Worm (Caenorhabditis elegans): Measurements from ENCODE around the gene srh-82.

DNA sequence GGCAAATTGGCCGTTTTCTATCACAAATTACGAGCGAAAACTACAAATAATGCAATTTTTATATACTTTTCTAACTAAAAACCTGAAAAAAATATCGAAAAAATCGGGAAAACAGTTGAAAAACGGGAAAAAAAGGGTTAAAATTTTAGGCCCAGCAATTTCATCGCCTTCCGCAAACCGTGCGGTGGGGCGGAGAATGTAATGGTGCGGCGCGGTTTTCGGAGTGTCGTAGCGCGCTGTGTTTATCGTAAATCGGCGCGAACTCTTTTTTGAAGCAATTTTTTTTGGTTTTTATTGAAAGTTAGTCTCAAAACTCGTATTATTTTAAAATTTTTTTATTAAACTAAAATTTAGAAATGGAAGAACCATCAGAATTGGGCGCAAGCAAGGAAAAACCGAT, 40.4 kb upstream of the srh-82 start, which contains the start of gene picd-1:
- no peak for TF ChIP-seq nhr-237 (tag; optimal IDR thresholded peaks at IDR 0.05)
- TF ChIP-seq snpc-4 (tag; optimal IDR thresholded peaks at IDR 0.05) = no peak
- TF ChIP-seq pha-4 (GFP tag; IDR thresholded peaks at IDR 0.05) = 0 out of 2 replicates have a peak, but pooled peaks have one; percentile 11
- no peak for TF ChIP-seq pha-4 (tag; optimal IDR thresholded peaks at IDR 0.05)
- no peak for TF ChIP-seq pqm-1 (tag; optimal IDR thresholded peaks at IDR 0.05)
- no peak for TF ChIP-seq duxl-1 (tag; optimal IDR thresholded peaks at IDR 0.05; ENCODE audit: poor library complexity)
- no peak for TF ChIP-seq skn-1 (tag; optimal IDR thresholded peaks at IDR 0.05)
- no peak for TF ChIP-seq mxl-2 (GFP tag; conservative IDR thresholded peaks at IDR 0.05)
- no peak for TF ChIP-seq ceh-82 (tag; optimal IDR thresholded peaks at IDR 0.05)
- TF ChIP-seq nhr-11 (tag; optimal IDR thresholded peaks at IDR 0.05) = peak; percentile 27
- TF ChIP-seq dmd-8 (GFP tag; IDR thresholded peaks at IDR 0.05) = no peak
- TF ChIP-seq egl-27 (tag; optimal IDR thresholded peaks at IDR 0.05) = no peak
- no peak for TF ChIP-seq fos-1 (tag; optimal IDR thresholded peaks at IDR 0.05)
- TF ChIP-seq nhr-6 (tag; optimal IDR thresholded peaks at IDR 0.05) = peak; percentile 71
- TF ChIP-seq unc-62 (GFP tag; optimal IDR thresholded peaks at IDR 0.05 in 1 of 2) = peak in 1 of 2 experiments; percentile 75
- TF ChIP-seq unc-62 (tag; optimal IDR thresholded peaks at IDR 0.05) = no peak
